Worm (Caenorhabditis elegans): ENCODE measurements around the gene C07E3.4.

- no peak for TF ChIP-seq nhr-42 (GFP tag; IDR thresholded peaks at IDR 0.05)
- TF ChIP-seq F26F4.8 (GFP tag; conservative IDR thresholded peaks at IDR 0.05): no peak
- no peak for TF ChIP-seq hmg-1.1 (GFP tag; IDR thresholded peaks at IDR 0.05)
- no peak for TF ChIP-seq ztf-7 (tag; optimal IDR thresholded peaks at IDR 0.05)
- TF ChIP-seq ceh-82 (tag; optimal IDR thresholded peaks at IDR 0.05): no peak
- no peak for TF ChIP-seq fkh-10 (GFP tag; optimal IDR thresholded peaks at IDR 0.05)
- no peak for TF ChIP-seq fos-1 (tag; optimal IDR thresholded peaks at IDR 0.05)
- TF ChIP-seq ama-1 (optimal IDR thresholded peaks at IDR 0.05): no peak
- no peak; the same call in 1 of the 2 replicates for TF ChIP-seq lin-1 (GFP tag; IDR thresholded peaks at IDR 0.05)
- no peak for TF ChIP-seq nhr-77 (tag; optimal IDR thresholded peaks at IDR 0.05)
- TF ChIP-seq saeg-2 (GFP tag; IDR thresholded peaks at IDR 0.05): no peak
- TF ChIP-seq cey-2 (tag; optimal IDR thresholded peaks at IDR 0.05; ENCODE audit: borderline replicate concordance, insufficient read depth): no peak
These were observed 42.4 kb downstream of the C07E3.4 start for ce11 chrII:10402991-10403390.
